Fruit fly (Drosophila melanogaster): ENCODE measurements around the gene t.

dm6 chrX:9269825-9270224, 46.8 kb upstream of the t start, which contains the start of gene CG17440:
- no peak for TF ChIP-seq usp (GFP tag; optimal IDR thresholded peaks at IDR 0.05)
- TF ChIP-seq pan (optimal IDR thresholded peaks at IDR 0.05), result no peak
- TF ChIP-seq psq (optimal IDR thresholded peaks at IDR 0.05), result no peak
- no peak for TF ChIP-seq Dll (optimal IDR thresholded peaks at IDR 0.05)
- TF ChIP-seq CG8478 (optimal IDR thresholded peaks at IDR 0.05), result no peak
- no peak for TF ChIP-seq EcR (GFP tag; optimal IDR thresholded peaks at IDR 0.05)
